Worm (Caenorhabditis elegans) whole organism, mixed stage, embryonic: Measurements from ENCODE around the gene hid-1.

Experiments
- bed-3 ChIP-seq: fragments of 200-800 bp; sonication (Bioruptor generic); optimal IDR thresholded peaks from 3 replicates; lab custom pipeline; 2018; ENCODE audit warnings: mild to moderate bottlenecking, missing genetic modification characterization, moderate library complexity, missing compliant biosample characterization
- blmp-1 ChIP-seq: fragments of 150-350 bp; optimal IDR thresholded peaks from 2 replicates; lab custom pipeline; 2014; ENCODE audit warnings: missing biosample characterization, missing genetic modification characterization
- ceh-39 ChIP-seq: fragments of 150-350 bp; optimal IDR thresholded peaks from 2 replicates; lab custom pipeline; 2014; ENCODE audit warnings: missing biosample characterization, missing genetic modification characterization
- ceh-83 ChIP-seq: fragments of 200-800 bp; sonication (Bioruptor generic); optimal IDR thresholded peaks from 2 replicates; lab custom pipeline; 2018; ENCODE audit warnings: mild to moderate bottlenecking, missing genetic modification characterization, missing compliant biosample characterization
- ces-1 ChIP-seq: fragments of 150-350 bp; optimal IDR thresholded peaks from 2 replicates; lab custom pipeline; 2014; ENCODE audit warnings: missing biosample characterization, missing genetic modification reagents, missing genetic modification characterization
- elt-1 ChIP-seq: sonication (generic microtip); optimal IDR thresholded peaks from 2 replicates; lab custom pipeline; 2017; ENCODE audit warnings: missing genetic modification characterization, mild to moderate bottlenecking, missing compliant biosample characterization, antibody characterized with exemption, moderate library complexity, borderline replicate concordance; ENCODE audit not compliant: insufficient read depth
- elt-3 ChIP-seq: fragments of 150-350 bp; optimal IDR thresholded peaks from 2 replicates; lab custom pipeline; 2014; ENCODE audit warnings: missing biosample characterization, missing genetic modification characterization
- ham-2 ChIP-seq: fragments of 200-800 bp; sonication (Bioruptor generic); optimal IDR thresholded peaks from 2 replicates; lab custom pipeline; 2018; ENCODE audit warnings: mild to moderate bottlenecking, missing genetic modification characterization, missing compliant biosample characterization
- hlh-1 ChIP-seq: fragments of 150-350 bp; optimal IDR thresholded peaks from 2 replicates; lab custom pipeline; 2014; ENCODE audit warnings: missing biosample characterization, missing genetic modification reagents, missing genetic modification characterization
- lin-13 ChIP-seq: fragments of 150-350 bp; optimal IDR thresholded peaks from 2 replicates; lab custom pipeline; 2014; ENCODE audit warnings: missing biosample characterization, missing genetic modification characterization
- lin-32 ChIP-seq: fragments of 200-800 bp; sonication (Bioruptor generic); optimal IDR thresholded peaks from 2 replicates; lab custom pipeline; 2018; ENCODE audit warnings: mild to moderate bottlenecking, missing genetic modification characterization, missing compliant biosample characterization
- lsy-2 ChIP-seq: fragments of 150-350 bp; optimal IDR thresholded peaks from 2 replicates; lab custom pipeline; 2014; ENCODE audit warnings: missing biosample characterization, missing genetic modification characterization
- mep-1 ChIP-seq: fragments of 150-350 bp; optimal IDR thresholded peaks from 2 replicates; lab custom pipeline; 2017; ENCODE audit warnings: missing biosample characterization, missing genetic modification reagents, missing genetic modification characterization, inconsistent platforms
- mls-2 ChIP-seq: sonication (generic microtip); optimal IDR thresholded peaks from 2 replicates; lab custom pipeline; 2016; ENCODE audit warnings: mild to moderate bottlenecking, missing genetic modification characterization, moderate library complexity, missing compliant biosample characterization
- nhr-12 ChIP-seq: fragments of 150-350 bp; optimal IDR thresholded peaks from 2 replicates; lab custom pipeline; 2014; ENCODE audit warnings: missing biosample characterization, missing genetic modification characterization
- nhr-2 ChIP-seq: fragments of 150-350 bp; optimal IDR thresholded peaks from 2 replicates; lab custom pipeline; 2014; ENCODE audit warnings: missing biosample characterization, missing genetic modification characterization
- nhr-237 ChIP-seq: fragments of 150-350 bp; optimal IDR thresholded peaks from 2 replicates; lab custom pipeline; 2014; ENCODE audit warnings: missing biosample characterization, missing genetic modification characterization
- nhr-28 ChIP-seq: fragments of 150-350 bp; optimal IDR thresholded peaks from 2 replicates; lab custom pipeline; 2014; ENCODE audit warnings: missing biosample characterization, missing genetic modification characterization
- pha-4 ChIP-seq: fragments of 150-350 bp; optimal IDR thresholded peaks from 2 replicates; lab custom pipeline; 2018; ENCODE audit warnings: missing biosample characterization, missing genetic modification reagents, missing genetic modification characterization
- sem-2 ChIP-seq: fragments of 200-800 bp; sonication (Bioruptor generic); optimal IDR thresholded peaks from 2 replicates; lab custom pipeline; 2018; ENCODE audit warnings: mild to moderate bottlenecking, missing genetic modification characterization, missing compliant biosample characterization
- snpc-4 ChIP-seq: fragments of 150-350 bp; optimal IDR thresholded peaks from 2 replicates; lab custom pipeline; 2014; ENCODE audit warnings: missing biosample characterization, missing genetic modification characterization
- sptf-1 ChIP-seq: sonication (generic microtip); optimal IDR thresholded peaks from 2 replicates; lab custom pipeline; 2017; ENCODE audit warnings: mild to moderate bottlenecking, missing genetic modification characterization, moderate library complexity, missing compliant biosample characterization
- tbx-8 ChIP-seq: fragments of 200-800 bp; sonication (Bioruptor generic); optimal IDR thresholded peaks from 2 replicates; lab custom pipeline; 2018; ENCODE audit warnings: mild to moderate bottlenecking, missing genetic modification characterization, moderate library complexity, missing compliant biosample characterization
- unc-120 ChIP-seq: sonication (generic microtip); optimal IDR thresholded peaks from 2 replicates; lab custom pipeline; 2017; ENCODE audit warnings: missing genetic modification characterization, missing compliant biosample characterization; ENCODE audit not compliant: poor library complexity, severe bottlenecking
- unc-39 ChIP-seq: fragments of 150-350 bp; optimal IDR thresholded peaks from 2 replicates; lab custom pipeline; 2014; ENCODE audit warnings: missing biosample characterization, missing genetic modification characterization
- unc-62 ChIP-seq: fragments of 150-350 bp; optimal IDR thresholded peaks from 2 replicates; lab custom pipeline; 2014; ENCODE audit warnings: missing biosample characterization, missing genetic modification reagents, missing genetic modification characterization
- zip-8 ChIP-seq: fragments of 150-350 bp; optimal IDR thresholded peaks from 2 replicates; lab custom pipeline; 2014; ENCODE audit warnings: missing biosample characterization, missing genetic modification characterization
- ztf-11 ChIP-seq: fragments of 150-350 bp; optimal IDR thresholded peaks from 2 replicates; lab custom pipeline; 2014; ENCODE audit warnings: missing biosample characterization, missing genetic modification characterization

The hid-1 gene

ce11 chrX:2508449-2508848 is 19.6 kb downstream of the hid-1 start, which contains the start of gene K02E10.7:
K02E10.7 (minus strand) TSS chrX:2508549.
- TF ChIP-seq elt-3, result no peak
- TF ChIP-seq unc-120 (tag; lab: Kevin White, UChicago), result no peak
- TF ChIP-seq snpc-4 (tag; lab: Kevin White, UChicago), result no peak
- no peak for TF ChIP-seq ztf-11 (tag; lab: Kevin White, UChicago)
- no peak for TF ChIP-seq sem-2 (GFP tag; lab: Kevin White, UChicago)
- TF ChIP-seq lin-13, result no peak
- no peak for TF ChIP-seq unc-39 (tag; lab: Kevin White, UChicago)
- TF ChIP-seq ceh-39 (tag; lab: Kevin White, UChicago), result no peak
- TF ChIP-seq nhr-12 (tag; lab: Kevin White, UChicago), result no peak
- no peak for TF ChIP-seq lin-32 (GFP tag; lab: Kevin White, UChicago)
- TF ChIP-seq bed-3, result no peak
- no peak for TF ChIP-seq nhr-2 (tag; lab: Kevin White, UChicago)
- no peak for TF ChIP-seq tbx-8 (GFP tag; lab: Kevin White, UChicago)
- no peak for TF ChIP-seq ceh-83
- TF ChIP-seq mls-2 (tag; lab: Kevin White, UChicago), result no peak

- TF ChIP-seq mls-2 (tag; lab: Kevin White, UChicago), result no peak
- no peak for TF ChIP-seq snpc-4 (tag; lab: Kevin White, UChicago)
- TF ChIP-seq lin-13, result no peak
- TF ChIP-seq mep-1 (tag; lab: Kevin White, UChicago), result no peak
- peak; percentile 42 for TF ChIP-seq unc-62 (GFP tag; lab: Kevin White, UChicago)
- TF ChIP-seq ces-1 (GFP tag; lab: Kevin White, UChicago), result peak; percentile 66
- TF ChIP-seq sptf-1, result no peak
- no peak for TF ChIP-seq nhr-28
- TF ChIP-seq ceh-39 (tag; lab: Kevin White, UChicago), result no peak
- no peak for TF ChIP-seq nhr-12 (tag; lab: Kevin White, UChicago)
- TF ChIP-seq hlh-1 (tag; lab: Kevin White, UChicago), result peak; percentile 95
- no peak for TF ChIP-seq elt-1 (tag; lab: Kevin White, UChicago)
Measured at ce11 chrX:2513667-2514198, 24.9 kb downstream of the hid-1 start.

ce11 chrX:2515224-2515623 is 26.4 kb downstream of the hid-1 start, which contains the start of gene syg-1:
syg-1 (minus strand) TSS chrX:2515324.
- no peak for TF ChIP-seq ceh-39 (tag; lab: Kevin White, UChicago)
- TF ChIP-seq elt-3, result no peak
- TF ChIP-seq unc-62 (GFP tag; lab: Kevin White, UChicago), result no peak
- TF ChIP-seq tbx-8 (GFP tag; lab: Kevin White, UChicago), result no peak
- no peak for TF ChIP-seq blmp-1
- no peak for TF ChIP-seq lsy-2 (tag; lab: Kevin White, UChicago)
- no peak for TF ChIP-seq ces-1 (GFP tag; lab: Kevin White, UChicago)
- no peak for TF ChIP-seq zip-8
- no peak for TF ChIP-seq mep-1 (tag; lab: Kevin White, UChicago)
- TF ChIP-seq unc-120 (tag; lab: Kevin White, UChicago), result no peak
- no peak for TF ChIP-seq nhr-237 (tag; lab: Kevin White, UChicago)
- no peak for TF ChIP-seq mls-2 (tag; lab: Kevin White, UChicago)
- no peak for TF ChIP-seq hlh-1 (tag; lab: Kevin White, UChicago)

- TF ChIP-seq ces-1 (GFP tag; lab: Kevin White, UChicago), result peak; percentile 75
- TF ChIP-seq lin-13, result no peak
Measured at ce11 chrX:2516949-2517696, 28.3 kb downstream of the hid-1 start.

ce11 chrX:2520461-2520860 is 31.6 kb downstream of the hid-1 start:
- TF ChIP-seq pha-4 (tag; lab: Kevin White, UChicago), result no peak
- TF ChIP-seq lin-13, result no peak
- peak; percentile 97 for TF ChIP-seq hlh-1 (tag; lab: Kevin White, UChicago)
- peak; percentile 40 for TF ChIP-seq unc-120 (tag; lab: Kevin White, UChicago)
- TF ChIP-seq unc-62 (GFP tag; lab: Kevin White, UChicago), result peak; percentile 32

- TF ChIP-seq ces-1 (GFP tag; lab: Kevin White, UChicago) (peak; percentile 51), nhr-12 (tag; lab: Kevin White, UChicago) (no peak), ham-2 (GFP tag; lab: Kevin White, UChicago) (no peak)
Measured at ce11 chrX:2522658-2523057, 33.8 kb downstream of the hid-1 start.
